Worm (Caenorhabditis elegans) whole organism, L4 larva: ENCODE measurements around the gene klp-6.
A peak's percentile ranks its signal among the peaks of the same experiment; 100 is the strongest.

Experiments
- F37D6.2 ChIP-seq: sonication (generic microtip); optimal IDR thresholded peaks from 2 replicates; lab custom pipeline; 2016; ENCODE audit warnings: mild to moderate bottlenecking, missing genetic modification characterization, missing compliant biosample characterization
- F49E8.2 ChIP-seq: sonication (generic microtip); optimal IDR thresholded peaks from 2 replicates; lab custom pipeline; 2016; ENCODE audit warnings: missing compliant biosample characterization, mild to moderate bottlenecking, missing genetic modification characterization, borderline replicate concordance
- R02D3.7 ChIP-seq: fragments of 150-350 bp; sonication (generic microtip); optimal IDR thresholded peaks from 3 replicates; lab custom pipeline; 2014; ENCODE audit warnings: missing biosample characterization, missing genetic modification characterization
- Y105C5A.15 ChIP-seq: fragments of 200-800 bp; sonication (Bioruptor generic); IDR thresholded peaks from 2 replicates; pipeline ENCODE4 v1.3.6; 2022; ENCODE audit warnings: missing genetic modification characterization, missing compliant biosample characterization
- Y48G9A.11 ChIP-seq: fragments of 200-800 bp; sonication (Bioruptor generic); IDR thresholded peaks from 2 replicates; pipeline ENCODE4 v1.3.6; 2022; ENCODE audit warnings: missing genetic modification reagents, missing genetic modification characterization, missing compliant biosample characterization
- ZK337.2 ChIP-seq: fragments of 200-800 bp; sonication (Bioruptor generic); IDR thresholded peaks from 2 replicates; pipeline ENCODE4 v1.3.6; 2022; ENCODE audit warnings: missing genetic modification reagents, missing genetic modification characterization, missing compliant biosample characterization
- ama-1 ChIP-seq: fragments of 150-350 bp; optimal IDR thresholded peaks from 2 replicates; lab custom pipeline; 2014; ENCODE audit warnings: inconsistent platforms, mixed read lengths
- ceh-32 ChIP-seq: sonication (generic microtip); optimal IDR thresholded peaks from 2 replicates; lab custom pipeline; 2016; ENCODE audit warnings: mild to moderate bottlenecking, missing genetic modification characterization, missing compliant biosample characterization; ENCODE audit not compliant: poor library complexity
- ceh-44 ChIP-seq: fragments of 200-800 bp; sonication (Bioruptor generic); IDR thresholded peaks from 2 replicates; pipeline ENCODE4 v1.3.6; 2022; ENCODE audit warnings: missing genetic modification reagents, missing genetic modification characterization, missing compliant biosample characterization
- cey-2 ChIP-seq: sonication (generic microtip); optimal IDR thresholded peaks from 3 replicates; lab custom pipeline; 2017; ENCODE audit warnings: missing genetic modification characterization, mild to moderate bottlenecking, missing compliant biosample characterization, antibody characterized with exemption, borderline replicate concordance; ENCODE audit not compliant: insufficient read depth
- ctbp-1 ChIP-seq: fragments of 200-800 bp; sonication (Bioruptor generic); IDR thresholded peaks from 2 replicates; pipeline ENCODE4 v1.3.6; 2022; ENCODE audit warnings: missing genetic modification reagents, missing genetic modification characterization, missing compliant biosample characterization
- daf-12 ChIP-seq: fragments of 150-350 bp; optimal IDR thresholded peaks from 2 replicates; lab custom pipeline; 2014; ENCODE audit warnings: missing biosample characterization, missing genetic modification reagents, missing genetic modification characterization
- daf-16 ChIP-seq, 3 experiments: sonication (generic microtip); optimal IDR thresholded peaks; 2 replicates each; lab custom pipeline; 2016 to 2017; ENCODE audit warnings: missing genetic modification characterization in 3 of 3, missing genetic modification reagents in 3 of 3, mild to moderate bottlenecking in 2 of 3, missing compliant biosample characterization in 2 of 3, missing biosample characterization in 1 of 3, moderate library complexity in 1 of 3
- dmd-8 ChIP-seq: fragments of 200-800 bp; sonication (Bioruptor generic); IDR thresholded peaks from 2 replicates; pipeline ENCODE4 v1.3.6; 2022; ENCODE audit warnings: missing genetic modification characterization, missing compliant biosample characterization
- dpl-1 ChIP-seq: fragments of 150-350 bp; optimal IDR thresholded peaks from 2 replicates; lab custom pipeline; 2014; ENCODE audit warnings: missing biosample characterization, missing genetic modification reagents, missing genetic modification characterization
- dve-1 ChIP-seq: sonication (generic microtip); optimal IDR thresholded peaks from 2 replicates; lab custom pipeline; 2017; ENCODE audit warnings: antibody characterized with exemption, mild to moderate bottlenecking, missing genetic modification characterization, missing compliant biosample characterization; ENCODE audit not compliant: insufficient read depth
- egl-27 ChIP-seq: sonication (generic microtip); optimal IDR thresholded peaks from 3 replicates; lab custom pipeline; 2017; ENCODE audit warnings: missing biosample characterization, missing genetic modification reagents, missing genetic modification characterization
- fkh-10 ChIP-seq: fragments of 150-350 bp; optimal IDR thresholded peaks from 2 replicates; lab custom pipeline; 2014; ENCODE audit warnings: missing biosample characterization, missing genetic modification reagents, missing genetic modification characterization
- hlh-11 ChIP-seq: fragments of 200-800 bp; sonication (Bioruptor generic); optimal IDR thresholded peaks from 2 replicates; lab custom pipeline; 2018; ENCODE audit warnings: mild to moderate bottlenecking, missing genetic modification characterization, missing compliant biosample characterization
- hmg-1.1 ChIP-seq: fragments of 200-800 bp; sonication (Bioruptor generic); IDR thresholded peaks from 2 replicates; pipeline ENCODE4 v1.3.6; 2022; ENCODE audit warnings: missing genetic modification reagents, missing genetic modification characterization, missing compliant biosample characterization
- jun-1 ChIP-seq: fragments of 150-350 bp; optimal IDR thresholded peaks from 2 replicates; lab custom pipeline; 2014; ENCODE audit warnings: missing biosample characterization, missing genetic modification reagents, missing genetic modification characterization
- lim-7 ChIP-seq: fragments of 200-800 bp; sonication (Bioruptor generic); IDR thresholded peaks from 2 replicates; pipeline ENCODE4 v1.3.6; 2022; ENCODE audit warnings: missing genetic modification characterization, missing compliant biosample characterization
- lin-1 ChIP-seq: fragments of 200-800 bp; sonication (Bioruptor generic); IDR thresholded peaks from 2 replicates; pipeline ENCODE4 v1.3.6; 2022; ENCODE audit warnings: missing genetic modification reagents, missing genetic modification characterization, missing compliant biosample characterization
- lin-39 ChIP-seq: fragments of 150-350 bp; optimal IDR thresholded peaks from 2 replicates; lab custom pipeline; 2014; ENCODE audit warnings: missing biosample characterization, missing genetic modification reagents, missing genetic modification characterization
- lir-3 ChIP-seq: sonication (generic microtip); optimal IDR thresholded peaks from 2 replicates; lab custom pipeline; 2016; ENCODE audit warnings: mild to moderate bottlenecking, missing genetic modification characterization, missing compliant biosample characterization
- lsy-2 ChIP-seq, 2 experiments: fragments of 150-350 bp in 1 of 2; sonication (generic microtip) in 1 of 2; optimal IDR thresholded peaks; 2 replicates each; lab custom pipeline; 2014 to 2017; ENCODE audit warnings: missing biosample characterization in 2 of 2, missing genetic modification characterization in 2 of 2
- mdl-1 ChIP-seq, 2 experiments: fragments of 150-350 bp in 1 of 2; sonication (generic microtip) in 1 of 2; optimal IDR thresholded peaks; 2 replicates each; lab custom pipeline; 2014 to 2017; ENCODE audit warnings: missing biosample characterization in 2 of 2, missing genetic modification characterization in 2 of 2
- mdt-29 ChIP-seq: fragments of 200-800 bp; sonication (Bioruptor generic); IDR thresholded peaks from 2 replicates; pipeline ENCODE4 v1.3.6; 2022; ENCODE audit warnings: missing genetic modification reagents, missing genetic modification characterization, missing compliant biosample characterization
- mep-1 ChIP-seq: fragments of 150-350 bp; sonication (generic microtip); optimal IDR thresholded peaks from 3 replicates; lab custom pipeline; 2014; ENCODE audit warnings: missing biosample characterization, missing genetic modification characterization
- mxl-2 ChIP-seq: fragments of 200-800 bp; sonication (Bioruptor generic); conservative IDR thresholded peaks from 2 replicates; pipeline ENCODE4 v1.3.6; 2022; ENCODE audit warnings: missing genetic modification reagents, missing genetic modification characterization, missing compliant biosample characterization
- mxl-3 ChIP-seq: fragments of 200-800 bp; sonication (Bioruptor generic); optimal IDR thresholded peaks from 2 replicates; lab custom pipeline; 2018; ENCODE audit warnings: mild to moderate bottlenecking, missing genetic modification characterization, missing compliant biosample characterization
- nhr-10 ChIP-seq: fragments of 150-350 bp; optimal IDR thresholded peaks from 2 replicates; lab custom pipeline; 2014; ENCODE audit warnings: missing biosample characterization, missing genetic modification characterization
- nhr-237 ChIP-seq: sonication (generic microtip); optimal IDR thresholded peaks from 2 replicates; lab custom pipeline; 2017; ENCODE audit warnings: missing biosample characterization, missing genetic modification characterization
- nhr-28 ChIP-seq: fragments of 150-350 bp; optimal IDR thresholded peaks from 2 replicates; lab custom pipeline; 2014; ENCODE audit warnings: missing biosample characterization, missing genetic modification characterization
- nhr-48 ChIP-seq: sonication (generic microtip); optimal IDR thresholded peaks from 2 replicates; lab custom pipeline; 2016; ENCODE audit warnings: mild to moderate bottlenecking, missing genetic modification characterization, missing compliant biosample characterization
- nhr-76 ChIP-seq: fragments of 150-350 bp; optimal IDR thresholded peaks from 2 replicates; lab custom pipeline; 2014; ENCODE audit warnings: missing biosample characterization, missing genetic modification characterization
- nhr-77 ChIP-seq: fragments of 150-350 bp; optimal IDR thresholded peaks from 2 replicates; lab custom pipeline; 2014; ENCODE audit warnings: missing biosample characterization, missing genetic modification characterization
- pha-4 ChIP-seq, 2 experiments: fragments of 150-350 bp in 1 of 2; fragments of 200-800 bp in 1 of 2; sonication (Bioruptor generic) in 1 of 2; IDR thresholded peaks in 1 of 2; optimal IDR thresholded peaks in 1 of 2; 2 replicates each; pipeline versions ENCODE4 v1.3.6 to Lab custom; 2014 to 2022; ENCODE audit warnings: missing genetic modification characterization in 2 of 2, missing genetic modification reagents in 2 of 2, missing biosample characterization in 1 of 2, missing compliant biosample characterization in 1 of 2
- php-3 ChIP-seq: fragments of 200-800 bp; sonication (Bioruptor generic); IDR thresholded peaks from 2 replicates; pipeline ENCODE4 v1.3.6; 2022; ENCODE audit warnings: missing genetic modification reagents, missing genetic modification characterization, missing compliant biosample characterization
- rbr-2 ChIP-seq: sonication (generic microtip); optimal IDR thresholded peaks from 2 replicates; lab custom pipeline; 2016; ENCODE audit warnings: missing genotype, missing genetic modification characterization, missing compliant biosample characterization
- set-16 ChIP-seq: fragments of 200-800 bp; sonication (Bioruptor generic); IDR thresholded peaks from 2 replicates; pipeline ENCODE4 v1.3.6; 2022; ENCODE audit warnings: missing genetic modification reagents, missing genetic modification characterization, missing compliant biosample characterization
- skn-1 ChIP-seq: fragments of 150-350 bp; optimal IDR thresholded peaks from 2 replicates; lab custom pipeline; 2014; ENCODE audit warnings: missing biosample characterization, missing genetic modification characterization
- snpc-1.2 ChIP-seq: fragments of 200-800 bp; sonication (Bioruptor generic); IDR thresholded peaks from 2 replicates; pipeline ENCODE4 v1.3.6; 2022; ENCODE audit warnings: missing genetic modification reagents, missing genetic modification characterization, missing compliant biosample characterization
- snpc-4 ChIP-seq: fragments of 150-350 bp; optimal IDR thresholded peaks from 2 replicates; lab custom pipeline; 2014; ENCODE audit warnings: missing biosample characterization, missing genetic modification characterization
- spr-1 ChIP-seq: sonication (generic microtip); optimal IDR thresholded peaks from 2 replicates; lab custom pipeline; 2016; ENCODE audit warnings: mild to moderate bottlenecking, missing genetic modification characterization, missing compliant biosample characterization
- spr-3 ChIP-seq: fragments of 200-800 bp; sonication (Bioruptor generic); optimal IDR thresholded peaks from 2 replicates; lab custom pipeline; 2018; ENCODE audit warnings: mild to moderate bottlenecking, missing genetic modification characterization, missing compliant biosample characterization
- tag-97 ChIP-seq: fragments of 200-800 bp; sonication (Bioruptor generic); IDR thresholded peaks from 2 replicates; pipeline ENCODE4 v1.3.6; 2022; ENCODE audit warnings: missing genetic modification characterization, missing compliant biosample characterization
- tra-1 ChIP-seq: fragments of 200-800 bp; sonication (Bioruptor generic); IDR thresholded peaks from 2 replicates; pipeline ENCODE4 v1.3.6; 2022; ENCODE audit warnings: missing genetic modification reagents, missing genetic modification characterization, missing compliant biosample characterization
- vab-7 ChIP-seq: fragments of 200-800 bp; sonication (Bioruptor generic); IDR thresholded peaks from 2 replicates; pipeline ENCODE4 v1.3.6; 2022; ENCODE audit warnings: missing genetic modification reagents, missing genetic modification characterization, missing compliant biosample characterization
- zag-1 ChIP-seq: fragments of 150-350 bp; optimal IDR thresholded peaks from 2 replicates; lab custom pipeline; 2014; ENCODE audit warnings: missing biosample characterization, missing genetic modification characterization
- zfp-3 ChIP-seq: fragments of 200-800 bp; sonication (Bioruptor generic); conservative IDR thresholded peaks from 2 replicates; pipeline ENCODE4 v1.3.6; 2022; ENCODE audit warnings: missing genetic modification reagents, missing genetic modification characterization, missing compliant biosample characterization

klp-6 gene

ce11 chrIII:5077150-5077814, 46.6 kb downstream of the klp-6 start, which contains the start of gene alh-1 (continued):
- TF ChIP-seq daf-16 (GFP tag; optimal IDR thresholded peaks at IDR 0.05; lab: Kevin White, UChicago) (no peak), daf-16 (tag; optimal IDR thresholded peaks at IDR 0.05; lab: Kevin White, UChicago) (peak; percentile 79), ama-1 (lab: Kevin White, UChicago) (no peak), php-3 (no peak), ZK337.2 (no peak), nhr-48 (tag; lab: Kevin White, UChicago) (no peak), lim-7 (GFP tag; lab: Robert Waterston, UW) (no peak), mep-1 (tag; lab: Kevin White, UChicago) (no peak), ceh-44 (GFP tag; lab: Robert Waterston, UW) (no peak), set-16 (GFP tag; lab: Robert Waterston, UW) (no peak), hmg-1.1 (GFP tag; lab: Robert Waterston, UW) (no peak), snpc-1.2 (GFP tag; lab: Robert Waterston, UW) (no peak), dmd-8 (GFP tag; lab: Robert Waterston, UW) (no peak), ceh-32 (no peak), lin-1 (GFP tag; lab: Robert Waterston, UW) (no peak), nhr-77 (peak; percentile 35), lir-3 (no peak), zfp-3 (GFP tag; lab: Robert Waterston, UW) (no peak), jun-1 (tag; lab: Kevin White, UChicago) (no peak), spr-1 (tag; lab: Kevin White, UChicago) (no peak), vab-7 (GFP tag; lab: Robert Waterston, UW) (no peak), nhr-76 (tag; lab: Kevin White, UChicago) (no peak), F37D6.2 (tag; lab: Kevin White, UChicago) (no peak), nhr-28 (peak; percentile 54), tag-97 (no peak), pha-4 (GFP tag; IDR thresholded peaks at IDR 0.05; lab: Robert Waterston, UW) (no peak), pha-4 (tag; optimal IDR thresholded peaks at IDR 0.05; lab: Kevin White, UChicago) (peak; percentile 23), R02D3.7 (tag; lab: Kevin White, UChicago) (no peak), spr-3 (no peak), daf-12 (tag; lab: Kevin White, UChicago) (no peak), skn-1 (tag; lab: Kevin White, UChicago) (no peak), lsy-2 (tag; optimal IDR thresholded peaks at IDR 0.05; lab: Kevin White, UChicago) (peak in 1 of 2 experiments; percentile 12), mdl-1 (tag; optimal IDR thresholded peaks at IDR 0.05; lab: Kevin White, UChicago) (peak in 1 of 2 experiments; percentile 67), cey-2 (tag; lab: Kevin White, UChicago) (no peak), Y105C5A.15 (no peak), egl-27 (tag; lab: Kevin White, UChicago) (no peak), mxl-3 (GFP tag; lab: Kevin White, UChicago) (peak; percentile 53), tra-1 (GFP tag; lab: Robert Waterston, UW) (no peak), rbr-2 (tag; lab: Kevin White, UChicago) (no peak), ctbp-1 (GFP tag; lab: Robert Waterston, UW) (no peak), F49E8.2 (tag; lab: Kevin White, UChicago) (no peak)

DNA sequence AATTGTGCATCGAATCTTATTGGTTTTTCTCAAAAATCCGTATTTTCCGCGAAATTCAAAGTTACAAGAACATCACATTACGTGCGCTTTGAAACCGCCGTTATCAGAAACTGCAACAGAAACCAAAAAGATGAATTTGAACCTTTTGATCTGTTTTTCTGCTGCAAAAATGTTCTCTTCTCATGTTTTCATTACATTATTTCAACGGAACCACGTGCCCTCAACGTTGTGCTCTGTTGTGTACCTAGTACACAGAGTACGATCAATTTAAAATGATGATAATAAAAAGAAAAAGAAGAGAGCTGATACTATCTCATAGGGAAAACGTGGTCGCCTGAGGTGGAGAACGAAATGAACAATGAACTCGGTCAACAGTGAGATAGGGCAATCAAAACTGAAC, 47.3 kb downstream of the klp-6 start:
- peak; percentile 95 for TF ChIP-seq dve-1 (tag; lab: Kevin White, UChicago)
- peak; percentile 94 for TF ChIP-seq hlh-11 (tag; lab: Kevin White, UChicago)
- TF ChIP-seq zag-1 (tag; lab: Kevin White, UChicago), result no peak
- TF ChIP-seq dmd-8 (GFP tag; lab: Robert Waterston, UW), result no peak
- TF ChIP-seq nhr-10 (tag; lab: Kevin White, UChicago), result peak; percentile 25
- no peak for TF ChIP-seq set-16 (GFP tag; lab: Robert Waterston, UW)
- TF ChIP-seq Y48G9A.11 (GFP tag; lab: Robert Waterston, UW), result no peak
- no peak for TF ChIP-seq lin-39 (tag; lab: Kevin White, UChicago)
- no peak for TF ChIP-seq mxl-2 (GFP tag; lab: Robert Waterston, UW)
- TF ChIP-seq snpc-4, result no peak
- TF ChIP-seq fkh-10 (GFP tag; lab: Kevin White, UChicago), result no peak
- no peak for TF ChIP-seq nhr-237 (tag; lab: Kevin White, UChicago)
- TF ChIP-seq dpl-1 (GFP tag; lab: Kevin White, UChicago), result peak; percentile 12
- TF ChIP-seq mdt-29, result no peak
- TF ChIP-seq rbr-2 (tag; lab: Kevin White, UChicago), result no peak
